Worm (Caenorhabditis elegans) whole organism, L3 larva: ENCODE data around the gene cdf-1.

Experiments used
- elt-1 ChIP-seq: fragments of 150-350 bp; optimal IDR thresholded peaks from 2 replicates; lab custom pipeline; 2014; ENCODE audit warnings: missing biosample characterization, missing genetic modification characterization
- lin-39 ChIP-seq: fragments of 150-350 bp; optimal IDR thresholded peaks from 2 replicates; lab custom pipeline; 2018; ENCODE audit warnings: missing biosample characterization, missing genetic modification reagents, missing genetic modification characterization
- nhr-43 ChIP-seq: sonication (generic microtip); optimal IDR thresholded peaks from 2 replicates; lab custom pipeline; 2016; ENCODE audit warnings: mild to moderate bottlenecking, missing genetic modification characterization, missing compliant biosample characterization; ENCODE audit not compliant: poor library complexity, severe bottlenecking
- pqm-1 ChIP-seq: fragments of 150-350 bp; optimal IDR thresholded peaks from 2 replicates; lab custom pipeline; 2017; ENCODE audit warnings: missing biosample characterization, missing genetic modification characterization, inconsistent platforms
- snpc-4 ChIP-seq: fragments of 150-350 bp; optimal IDR thresholded peaks from 2 replicates; lab custom pipeline; 2014; ENCODE audit warnings: missing biosample characterization, missing genetic modification characterization
- ztf-4 ChIP-seq: fragments of 150-350 bp; optimal IDR thresholded peaks from 2 replicates; lab custom pipeline; 2014; ENCODE audit warnings: missing biosample characterization, missing genetic modification characterization

DNA sequence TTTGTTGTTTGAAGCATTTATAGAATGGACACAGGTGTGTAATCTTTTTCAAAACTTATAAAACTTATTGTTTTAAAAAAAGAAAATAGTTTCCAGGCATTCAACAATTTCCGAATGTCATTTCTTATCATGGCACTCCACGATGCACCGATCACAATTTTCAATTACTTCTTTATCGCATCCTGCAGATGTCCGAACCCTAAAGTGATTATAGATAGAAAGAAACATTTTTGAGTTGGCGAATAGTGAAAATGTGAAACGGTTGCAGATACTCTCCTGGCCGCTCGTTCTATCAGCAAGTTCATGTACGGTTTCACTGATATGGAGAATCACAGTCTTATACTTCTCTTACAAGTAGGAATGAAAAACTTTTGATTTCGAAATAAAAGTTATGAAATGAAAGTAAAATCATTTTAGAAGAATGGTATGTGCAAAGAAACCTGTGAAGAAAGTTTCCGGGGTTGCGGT, 41.9 kb downstream of the cdf-1 start, which contains the start of gene C15B12.2:
- TF ChIP-seq nhr-43 (tag; lab: Kevin White, UChicago) = no peak
- no peak for TF ChIP-seq ztf-4
- no peak for TF ChIP-seq pqm-1
- no peak for TF ChIP-seq elt-1
- TF ChIP-seq snpc-4 (tag; lab: Kevin White, UChicago) = no peak
- no peak for TF ChIP-seq lin-39 (tag; lab: Kevin White, UChicago)
